Worm (Caenorhabditis elegans): ENCODE data around the gene ZK809.9.

DNA sequence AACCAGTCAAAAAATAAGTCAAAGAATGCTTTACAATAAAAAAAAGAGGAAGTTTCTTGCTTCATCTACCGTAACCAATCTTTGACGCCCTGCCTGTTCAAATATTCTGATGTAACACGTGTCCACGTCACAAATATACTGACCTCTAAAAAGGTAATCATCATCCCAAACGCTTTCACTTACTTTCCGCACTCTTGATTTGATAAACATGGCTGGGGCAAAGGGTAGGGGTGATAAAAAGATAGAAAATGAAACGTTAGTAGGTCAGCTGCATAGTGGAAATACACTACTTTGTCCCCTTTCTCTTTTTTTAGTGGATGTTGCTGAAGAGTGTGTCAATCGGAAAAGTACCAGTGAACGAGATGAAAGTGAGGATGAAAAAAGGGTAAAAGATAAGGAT lies 35.0 kb downstream of the ZK809.9 start:
- TF ChIP-seq hlh-13 (GFP tag; optimal IDR thresholded peaks at IDR 0.05) (no peak), pha-4 (tag; optimal IDR thresholded peaks at IDR 0.05) (no peak), fax-1 (tag; optimal IDR thresholded peaks at IDR 0.05) (no peak), ama-1 (optimal IDR thresholded peaks at IDR 0.05) (no peak), ets-4 (tag; optimal IDR thresholded peaks at IDR 0.05) (no peak), unc-86 (tag; optimal IDR thresholded peaks at IDR 0.05) (no peak), ttx-3 (tag; optimal IDR thresholded peaks at IDR 0.05) (no peak), elt-2 (tag; optimal IDR thresholded peaks at IDR 0.05) (no peak), rnt-1 (tag; optimal IDR thresholded peaks at IDR 0.05) (no peak), pqm-1 (tag; optimal IDR thresholded peaks at IDR 0.05) (no peak), ceh-22 (tag; optimal IDR thresholded peaks at IDR 0.05) (no peak)

All from whole organism, late embryonic.